Worm (Caenorhabditis elegans) whole organism, late embryonic: ENCODE data around the gene ZK353.4.
"Not testable (repeated sequence)": the region's sequence is repeated elsewhere in the genome, so short reads cannot be mapped to it uniquely, and the experiment has no call there.

Experiments used
- K09A11.1 ChIP-seq: sonication (generic microtip); optimal IDR thresholded peaks from 2 replicates; lab custom pipeline; 2017; ENCODE audit warnings: antibody characterized with exemption, mild to moderate bottlenecking, missing genetic modification characterization, missing compliant biosample characterization; ENCODE audit not compliant: insufficient read depth
- ahr-1 ChIP-seq: sonication (generic microtip); optimal IDR thresholded peaks from 2 replicates; lab custom pipeline; 2016; ENCODE audit warnings: missing genetic modification characterization, missing compliant biosample characterization
- ceh-6 ChIP-seq: fragments of 200-800 bp; sonication (Bioruptor generic); optimal IDR thresholded peaks from 2 replicates; lab custom pipeline; 2018; ENCODE audit warnings: mild to moderate bottlenecking, missing genetic modification characterization, missing compliant biosample characterization
- ceh-9 ChIP-seq: sonication (generic microtip); optimal IDR thresholded peaks from 2 replicates; lab custom pipeline; 2016; ENCODE audit warnings: mild to moderate bottlenecking, missing genetic modification characterization, inconsistent platforms, missing compliant biosample characterization
- hlh-15 ChIP-seq: sonication (generic microtip); optimal IDR thresholded peaks from 2 replicates; lab custom pipeline; 2016; ENCODE audit warnings: missing genetic modification characterization, missing compliant biosample characterization
- hlh-6 ChIP-seq: sonication (generic microtip); optimal IDR thresholded peaks from 2 replicates; lab custom pipeline; 2016; ENCODE audit warnings: missing genotype, missing genetic modification characterization, missing compliant biosample characterization
- sox-2 ChIP-seq: fragments of 200-800 bp; sonication (Bioruptor generic); IDR thresholded peaks from 2 replicates; pipeline ENCODE4 v1.3.6; 2022; ENCODE audit warnings: missing genetic modification reagents, missing genetic modification characterization, missing compliant biosample characterization
- sox-4 ChIP-seq: sonication (generic microtip); optimal IDR thresholded peaks from 2 replicates; lab custom pipeline; 2017; ENCODE audit warnings: mild to moderate bottlenecking, missing genetic modification characterization, inconsistent platforms, missing compliant biosample characterization
- tbx-7 ChIP-seq: sonication (generic microtip); optimal IDR thresholded peaks from 2 replicates; lab custom pipeline; 2016; ENCODE audit warnings: missing genotype, missing genetic modification characterization, missing compliant biosample characterization

ZK353.4 gene

ce11 chrIII:8347822-8348221, 41.6 kb downstream of the ZK353.4 start, which contains the start of gene clc-29:
Gene clc-29, minus strand, starts transcription at chrIII:8347922.
- TF ChIP-seq ceh-6 (GFP tag; lab: Kevin White, UChicago); ceh-9; K09A11.1: not testable (repeated sequence)

ce11 chrIII:8344283-8344682, 45.2 kb downstream of the ZK353.4 start, which contains the start of gene ZC262.7:
Gene ZC262.7, minus strand, starts transcription at chrIII:8344336.
- TF ChIP-seq sox-4, tbx-7, hlh-6 (tag; lab: Kevin White, UChicago): not testable (repeated sequence)

- not testable (repeated sequence) for TF ChIP-seq sox-2 (GFP tag; lab: Robert Waterston, UW); hlh-15 (tag; lab: Kevin White, UChicago); ahr-1 (tag; lab: Kevin White, UChicago)
Measured at ce11 chrIII:8339372-8339771, 50.1 kb downstream of the ZK353.4 start, which contains the start of gene clc-28. Gene clc-28, minus strand, starts transcription at chrIII:8339472.
